Worm (Caenorhabditis elegans) whole organism, early embryonic: ENCODE data around the gene BE10.5.

Experiments used
- ama-1 ChIP-seq: fragments of 150-350 bp; optimal IDR thresholded peaks from 2 replicates; lab custom pipeline; 2014
- ceh-13 ChIP-seq: fragments of 200-800 bp; sonication (Bioruptor generic); optimal IDR thresholded peaks from 2 replicates; lab custom pipeline; 2018; ENCODE audit warnings: mild to moderate bottlenecking, missing genetic modification characterization, missing compliant biosample characterization
- ceh-36 ChIP-seq: sonication (generic microtip); optimal IDR thresholded peaks from 2 replicates; lab custom pipeline; 2016; ENCODE audit warnings: missing genetic modification characterization, inconsistent platforms, missing compliant biosample characterization
- ets-7 ChIP-seq: sonication (generic microtip); optimal IDR thresholded peaks from 2 replicates; lab custom pipeline; 2016; ENCODE audit warnings: missing genotype, missing genetic modification characterization, missing compliant biosample characterization
- flt-1 ChIP-seq: fragments of 200-800 bp; sonication (Bioruptor generic); IDR thresholded peaks from 2 replicates; pipeline ENCODE4 v1.3.6; 2022; ENCODE audit warnings: missing genetic modification characterization, missing compliant biosample characterization
- hmg-4 ChIP-seq: fragments of 200-800 bp; sonication (Bioruptor generic); optimal IDR thresholded peaks from 2 replicates; lab custom pipeline; 2018; ENCODE audit warnings: mild to moderate bottlenecking, missing genetic modification characterization, missing compliant biosample characterization
- hnd-1 ChIP-seq: sonication (generic microtip); optimal IDR thresholded peaks from 2 replicates; lab custom pipeline; 2016; ENCODE audit warnings: missing genetic modification characterization, missing compliant biosample characterization
- pes-1 ChIP-seq: fragments of 200-800 bp; sonication (Bioruptor generic); IDR thresholded peaks from 2 replicates; pipeline ENCODE4 v1.3.6; 2022; ENCODE audit warnings: missing genetic modification reagents, missing genetic modification characterization, missing compliant biosample characterization
- tra-4 ChIP-seq: sonication (generic microtip); optimal IDR thresholded peaks from 2 replicates; lab custom pipeline; 2017; ENCODE audit warnings: missing genetic modification characterization, missing compliant biosample characterization

DNA sequence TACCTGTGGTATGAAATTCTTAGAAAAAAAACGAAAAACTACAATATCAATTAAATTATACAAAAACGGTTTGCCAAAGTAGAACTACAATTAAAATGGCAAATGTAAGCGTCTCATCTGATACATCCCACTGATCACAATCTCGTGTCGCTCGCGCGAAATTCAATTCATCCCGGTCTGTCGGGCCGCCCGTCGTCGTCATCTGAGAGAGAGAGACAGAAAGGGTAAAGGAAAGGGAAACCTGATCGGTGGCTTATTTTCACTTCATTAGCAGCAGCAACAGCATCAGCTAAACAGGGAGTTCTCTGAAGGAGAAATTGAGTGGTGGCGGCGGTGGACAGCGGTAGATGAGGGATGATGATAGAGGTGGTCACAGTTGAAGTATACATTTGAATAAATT, 6.1 kb downstream of the BE10.5 start:
- no peak for TF ChIP-seq ceh-13 (GFP tag; lab: Kevin White, UChicago)
- TF ChIP-seq pes-1: no peak
- no peak for TF ChIP-seq ets-7
- no peak for TF ChIP-seq hnd-1
- no peak for TF ChIP-seq ceh-36 (tag; lab: Kevin White, UChicago)
- TF ChIP-seq ama-1: no peak
- no peak for TF ChIP-seq flt-1
- no peak for TF ChIP-seq hmg-4 (GFP tag; lab: Kevin White, UChicago)
- TF ChIP-seq tra-4 (tag; lab: Kevin White, UChicago): no peak
